Fruit fly (Drosophila melanogaster) whole organism, embryonic: ENCODE results near the gene CG6415.

Source experiments
- Adf1 ChIP-seq: fragments of 200-800 bp; sonication (Bioruptor generic); IDR thresholded peaks from 2 replicates; pipeline ENCODE4 v1.3.6; 2022; ENCODE audit warnings: missing biosample characterization, missing genetic modification characterization
- CG11085 ChIP-seq: fragments of 200-800 bp; sonication (Bioruptor generic); IDR thresholded peaks from 2 replicates; pipeline ENCODE4 v1.3.6; 2022; ENCODE audit warnings: missing biosample characterization, missing genetic modification characterization
- CG11398 ChIP-seq: fragments of 200-800 bp; sonication (Bioruptor generic); optimal IDR thresholded peaks from 2 replicates; lab custom pipeline; 2016; ENCODE audit warnings: missing biosample characterization, missing genetic modification characterization
- CG11560 ChIP-seq: fragments of 200-800 bp; sonication (Bioruptor generic); IDR thresholded peaks from 3 replicates; pipeline ENCODE4 v1.3.6; 2022; ENCODE audit warnings: missing biosample characterization, missing genetic modification characterization
- CG12071 ChIP-seq: fragments of 200-800 bp; sonication (Bioruptor generic); optimal IDR thresholded peaks from 3 replicates; lab custom pipeline; 2018; ENCODE audit warnings: missing biosample characterization, mild to moderate bottlenecking, missing genetic modification characterization
- CG12769 ChIP-seq: fragments of 200-800 bp; sonication (Bioruptor generic); optimal IDR thresholded peaks from 2 replicates; lab custom pipeline; 2019; ENCODE audit warnings: missing biosample characterization, mild to moderate bottlenecking, missing genetic modification characterization, moderate library complexity
- CG17328 ChIP-seq: fragments of 200-800 bp; sonication (Bioruptor generic); IDR thresholded peaks from 2 replicates; pipeline ENCODE4 v1.3.6; 2022; ENCODE audit warnings: missing biosample characterization, missing genetic modification characterization
- CG2116 ChIP-seq: fragments of 200-800 bp; sonication (Bioruptor generic); optimal IDR thresholded peaks from 3 replicates; lab custom pipeline; 2018; ENCODE audit warnings: missing biosample characterization, mild to moderate bottlenecking, missing genetic modification characterization
- CG2202 ChIP-seq: fragments of 200-800 bp; sonication (Bioruptor generic); optimal IDR thresholded peaks from 2 replicates; lab custom pipeline; 2018; ENCODE audit warnings: missing biosample characterization, mild to moderate bottlenecking, missing genetic modification characterization
- CG30403 ChIP-seq: fragments of 200-800 bp; sonication (Bioruptor generic); optimal IDR thresholded peaks from 3 replicates; lab custom pipeline; 2016; ENCODE audit warnings: missing biosample characterization, missing genetic modification characterization
- CG4404 ChIP-seq: fragments of 200-800 bp; sonication (Bioruptor generic); IDR thresholded peaks from 2 replicates; pipeline ENCODE4 v1.3.6; 2022; ENCODE audit warnings: missing biosample characterization, missing genetic modification characterization
- CG4730 ChIP-seq: fragments of 200-800 bp; sonication (Bioruptor generic); IDR thresholded peaks from 2 replicates; pipeline ENCODE4 v1.3.6; 2022; ENCODE audit warnings: missing biosample characterization, missing genetic modification characterization
- CG6689 ChIP-seq: fragments of 200-800 bp; sonication (Bioruptor generic); IDR thresholded peaks from 2 replicates; pipeline ENCODE4 v1.3.6; 2022; ENCODE audit warnings: missing biosample characterization, missing genetic modification characterization
- CG7372 ChIP-seq: fragments of 200-800 bp; sonication (Bioruptor generic); IDR thresholded peaks from 2 replicates; pipeline ENCODE4 v1.3.6; 2022; ENCODE audit warnings: missing biosample characterization, missing genetic modification characterization
- CG7839 ChIP-seq: fragments of 200-800 bp; sonication (Bioruptor generic); optimal IDR thresholded peaks from 3 replicates; lab custom pipeline; 2018; ENCODE audit warnings: missing biosample characterization, mild to moderate bottlenecking, missing genetic modification characterization, moderate library complexity
- Dip2 ChIP-seq: fragments of 200-800 bp; sonication (Bioruptor generic); IDR thresholded peaks from 2 replicates; pipeline ENCODE4 v1.3.6; 2022; ENCODE audit warnings: missing biosample characterization, missing genetic modification characterization
- Eip74EF ChIP-seq, 2 experiments: fragments of 200-800 bp in 1 of 2; fragments of >200 bp in 1 of 2; sonication (Bioruptor generic) in 1 of 2; optimal IDR thresholded peaks; 2 replicates each; lab custom pipeline; 2017 to 2019; ENCODE audit warnings: missing biosample characterization in 2 of 2, missing genetic modification characterization in 2 of 2, mild to moderate bottlenecking in 1 of 2, moderate library complexity in 1 of 2
- Elba2 ChIP-seq: fragments of 200-800 bp; sonication (Bioruptor generic); optimal IDR thresholded peaks from 3 replicates; lab custom pipeline; 2016; ENCODE audit warnings: missing biosample characterization, missing genetic modification characterization
- Gug ChIP-seq: fragments of 200-800 bp; sonication (Bioruptor generic); IDR thresholded peaks from 4 replicates; pipeline ENCODE4 v1.3.6; 2022; ENCODE audit warnings: missing biosample characterization, missing genetic modification characterization
- HmgD ChIP-seq: fragments of 200-800 bp; sonication (Bioruptor generic); optimal IDR thresholded peaks from 3 replicates; lab custom pipeline; 2016; ENCODE audit warnings: missing biosample characterization, missing genetic modification characterization
- Lhr ChIP-seq: fragments of 200-800 bp; sonication (Bioruptor generic); optimal IDR thresholded peaks from 3 replicates; lab custom pipeline; 2017; ENCODE audit warnings: mild to moderate bottlenecking, missing biosample characterization, missing genetic modification reagents, missing genetic modification characterization
- MBD-R2 ChIP-seq: fragments of 200-800 bp; sonication (Bioruptor generic); IDR thresholded peaks from 2 replicates; pipeline ENCODE4 v1.3.6; 2022; ENCODE audit warnings: missing biosample characterization, missing genetic modification characterization
- MESR4 ChIP-seq: fragments of 200-800 bp; sonication (Bioruptor generic); optimal IDR thresholded peaks from 2 replicates; lab custom pipeline; 2018; ENCODE audit warnings: missing biosample characterization, mild to moderate bottlenecking, missing genetic modification characterization, moderate library complexity
- Mes4 ChIP-seq: fragments of 200-800 bp; sonication (Bioruptor generic); optimal IDR thresholded peaks from 2 replicates; lab custom pipeline; 2016; ENCODE audit warnings: missing biosample characterization, missing genetic modification characterization
- NfI ChIP-seq: fragments of 200-800 bp; sonication (Bioruptor generic); optimal IDR thresholded peaks from 3 replicates; lab custom pipeline; 2018; ENCODE audit warnings: missing biosample characterization, mild to moderate bottlenecking, missing genetic modification characterization, moderate library complexity
- Sin3A ChIP-seq: fragments of >200 bp; optimal IDR thresholded peaks from 2 replicates; lab custom pipeline; 2018
- Sox100B ChIP-seq: fragments of 200-800 bp; sonication (Bioruptor generic); optimal IDR thresholded peaks from 3 replicates; lab custom pipeline; 2018; ENCODE audit warnings: missing biosample characterization, mild to moderate bottlenecking, missing genetic modification characterization
- Taf1 ChIP-seq: fragments of 200-800 bp; sonication (Bioruptor generic); IDR thresholded peaks from 2 replicates; pipeline ENCODE4 v1.3.6; 2022; ENCODE audit warnings: missing biosample characterization, missing genetic modification characterization
- Trl ChIP-seq, 3 experiments: fragments of >200 bp in 2 of 3; fragments of 200-800 bp in 1 of 3; sonication (Bioruptor generic) in 1 of 3; optimal IDR thresholded peaks; 2 replicates in 1 of 3; 3 replicates in 2 of 3; lab custom pipeline; 2016 to 2017; ENCODE audit warnings: missing biosample characterization in 1 of 3, missing genetic modification characterization in 1 of 3
- ab ChIP-seq: fragments of 200-800 bp; sonication (Bioruptor generic); optimal IDR thresholded peaks from 2 replicates; lab custom pipeline; 2016; ENCODE audit warnings: missing biosample characterization, missing genetic modification characterization
- aop ChIP-seq: fragments of 200-800 bp; sonication (Bioruptor generic); IDR thresholded peaks from 2 replicates; pipeline ENCODE4 v1.3.6; 2022; ENCODE audit warnings: missing biosample characterization, missing genetic modification characterization
- cas ChIP-seq: fragments of 200-800 bp; sonication (Bioruptor generic); IDR thresholded peaks from 2 replicates; pipeline ENCODE4 v1.3.6; 2022; ENCODE audit warnings: missing biosample characterization, missing genetic modification characterization
- chinmo ChIP-seq: fragments of 200-800 bp; sonication (Bioruptor generic); IDR thresholded peaks from 4 replicates; pipeline ENCODE4 v1.3.6; 2022; ENCODE audit warnings: missing biosample characterization, missing genetic modification characterization; ENCODE audit not compliant: partially characterized antibody
- crc ChIP-seq: fragments of 200-800 bp; sonication (Bioruptor generic); optimal IDR thresholded peaks from 2 replicates; lab custom pipeline; 2016; ENCODE audit warnings: missing biosample characterization, missing genetic modification characterization
- dmrt11E ChIP-seq: fragments of 200-800 bp; sonication (Bioruptor generic); optimal IDR thresholded peaks from 3 replicates; lab custom pipeline; 2018; ENCODE audit warnings: missing biosample characterization, mild to moderate bottlenecking, missing genetic modification characterization, moderate library complexity
- en ChIP-seq: fragments of 200-800 bp; sonication (Bioruptor generic); optimal IDR thresholded peaks from 2 replicates; lab custom pipeline; 2016; ENCODE audit warnings: missing biosample characterization, missing genetic modification characterization
- exex ChIP-seq: fragments of 200-800 bp; sonication (Bioruptor generic); optimal IDR thresholded peaks from 4 replicates; lab custom pipeline; 2018; ENCODE audit warnings: missing biosample characterization, mild to moderate bottlenecking, missing genetic modification characterization, moderate library complexity
- fru ChIP-seq: fragments of >200 bp; optimal IDR thresholded peaks from 2 replicates; lab custom pipeline; 2017
- ftz-f1 ChIP-seq: fragments of 200-800 bp; sonication (Bioruptor generic); optimal IDR thresholded peaks from 2 replicates; lab custom pipeline; 2016; ENCODE audit warnings: missing biosample characterization, missing genetic modification characterization
- gce ChIP-seq: fragments of 200-800 bp; sonication (Bioruptor generic); IDR thresholded peaks from 3 replicates; pipeline ENCODE4 v1.3.6; 2022; ENCODE audit warnings: missing biosample characterization, missing genetic modification characterization
- gcm ChIP-seq: fragments of 200-800 bp; sonication (Bioruptor generic); optimal IDR thresholded peaks from 2 replicates; lab custom pipeline; 2019; ENCODE audit warnings: missing biosample characterization, mild to moderate bottlenecking, missing genetic modification characterization, moderate library complexity
- grn ChIP-seq: fragments of 200-800 bp; sonication (Bioruptor generic); optimal IDR thresholded peaks from 3 replicates; lab custom pipeline; 2017; ENCODE audit warnings: missing biosample characterization, missing genetic modification characterization
- gsb ChIP-seq: fragments of 200-800 bp; sonication (Bioruptor generic); IDR thresholded peaks from 2 replicates; pipeline ENCODE4 v1.3.6; 2022; ENCODE audit warnings: missing biosample characterization, missing genetic modification characterization
- kay ChIP-seq: fragments of 200-800 bp; sonication (Bioruptor generic); optimal IDR thresholded peaks from 2 replicates; lab custom pipeline; 2016; ENCODE audit warnings: missing biosample characterization, missing genetic modification characterization
- onecut ChIP-seq: fragments of 200-800 bp; sonication (Bioruptor generic); IDR thresholded peaks from 2 replicates; pipeline ENCODE4 v1.3.6; 2022; ENCODE audit warnings: missing biosample characterization, missing genetic modification characterization
- sqz ChIP-seq: fragments of 200-800 bp; sonication (Bioruptor generic); optimal IDR thresholded peaks from 3 replicates; lab custom pipeline; 2018; ENCODE audit warnings: missing biosample characterization, mild to moderate bottlenecking, missing genetic modification characterization
- sug ChIP-seq: fragments of 200-800 bp; optimal IDR thresholded peaks from 2 replicates; lab custom pipeline; 2019; ENCODE audit warnings: missing biosample characterization, mild to moderate bottlenecking, missing genetic modification characterization, moderate library complexity
- zen2 ChIP-seq: fragments of 200-800 bp; sonication (Bioruptor generic); IDR thresholded peaks from 3 replicates; pipeline ENCODE4 v1.3.6; 2022; ENCODE audit warnings: missing biosample characterization, missing genetic modification characterization; ENCODE audit not compliant: partially characterized antibody

Gene CG6415

DNA sequence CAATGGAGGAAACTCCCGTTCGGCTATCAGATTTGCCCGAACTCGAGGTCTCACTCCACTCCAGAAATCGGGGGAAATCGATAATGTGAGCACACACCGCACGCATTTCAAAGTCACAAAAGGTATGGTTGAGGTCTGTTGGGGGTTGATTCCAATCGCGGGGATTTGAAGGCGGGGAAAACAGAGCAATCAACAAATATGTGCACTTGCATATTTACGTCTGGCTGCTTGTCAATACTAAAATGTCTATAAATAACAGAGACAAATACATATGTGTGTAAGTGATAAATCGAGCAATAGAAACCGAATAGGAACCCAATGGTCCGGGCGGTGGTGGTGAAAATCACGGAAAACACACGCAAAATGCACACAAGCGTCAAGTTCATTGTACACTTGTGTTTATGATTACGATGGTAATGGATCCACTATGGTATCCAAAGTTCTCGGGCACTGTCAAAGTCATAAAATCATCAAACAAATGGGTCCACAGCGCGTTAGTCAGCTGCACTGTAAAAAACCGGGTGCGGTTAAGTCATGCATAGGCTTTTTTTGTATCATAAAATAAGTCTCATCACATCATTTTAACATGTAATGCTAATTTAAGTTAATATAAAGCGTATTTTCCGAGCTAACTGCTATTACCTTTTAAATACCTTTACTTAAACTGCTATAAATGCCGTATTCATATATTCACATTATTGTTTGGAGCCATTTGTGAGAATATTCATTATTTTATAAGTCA, 48.6 kb downstream of the CG6415 start (continued):
- peak; percentile 23; the same call in 1 of the 2 replicates for TF ChIP-seq MBD-R2 (GFP tag; lab: Robert Waterston, UW)
- TF ChIP-seq Gug (GFP tag; lab: Robert Waterston, UW): no peak; the same call in 2 of the 4 replicates
- peak; percentile 61; the same call in 1 of the 2 replicates for TF ChIP-seq CG4730 (GFP tag; lab: Robert Waterston, UW)
- TF ChIP-seq sug (tag; lab: Kevin White, UChicago): peak; percentile 80
- TF ChIP-seq Lhr: peak; percentile 95
- peak in 1 of 2 experiments; percentile 37 for TF ChIP-seq Eip74EF (GFP tag; optimal IDR thresholded peaks at IDR 0.05; lab: Kevin White, UChicago)
- TF ChIP-seq cas: peak; percentile 20; the same call in 1 of the 2 replicates
- peak; percentile 86 for TF ChIP-seq CG12071 (GFP tag; lab: Kevin White, UChicago)
- no peak for TF ChIP-seq zen2 (GFP tag; lab: Robert Waterston, UW)
- TF ChIP-seq crc (GFP tag; lab: Kevin White, UChicago): peak; percentile 54
- peak; percentile 86 for TF ChIP-seq kay (GFP tag; lab: Kevin White, UChicago)
- TF ChIP-seq ab: peak; percentile 18
- TF ChIP-seq CG11085: no peak
- peak; percentile 55 for TF ChIP-seq NfI
- TF ChIP-seq Sox100B (GFP tag; lab: Kevin White, UChicago): peak; percentile 83
- no peak for TF ChIP-seq Dip2 (GFP tag; lab: Robert Waterston, UW)
- TF ChIP-seq dmrt11E: peak; percentile 98
- TF ChIP-seq CG4404 (GFP tag; lab: Robert Waterston, UW): 0 out of 2 replicates have a peak, but pooled peaks have one; percentile 33
- peak; percentile 85 for TF ChIP-seq CG17328 (GFP tag; lab: Robert Waterston, UW)
- TF ChIP-seq Sin3A (lab: Kevin White, UChicago): no peak
- peak; percentile 78 for TF ChIP-seq CG2116 (GFP tag; lab: Kevin White, UChicago)
- peak; percentile 97 for TF ChIP-seq CG2202 (tag; lab: Kevin White, UChicago)
- peak; percentile 88 for TF ChIP-seq HmgD (GFP tag; lab: Kevin White, UChicago)
- TF ChIP-seq CG11560 (tag; lab: Robert Waterston, UW): no peak
- TF ChIP-seq gsb: peak; percentile 66; the same call in 1 of the 2 replicates
- peak; percentile 96 for TF ChIP-seq CG11398 (GFP tag; lab: Kevin White, UChicago)
- peak; percentile 62 for TF ChIP-seq CG6689
- TF ChIP-seq gcm (GFP tag; lab: Kevin White, UChicago): peak; percentile 84
- 0 out of 2 replicates have a peak, but pooled peaks have one; percentile 40 for TF ChIP-seq aop (GFP tag; lab: Robert Waterston, UW)
- TF ChIP-seq CG12769: peak; percentile 87

DNA sequence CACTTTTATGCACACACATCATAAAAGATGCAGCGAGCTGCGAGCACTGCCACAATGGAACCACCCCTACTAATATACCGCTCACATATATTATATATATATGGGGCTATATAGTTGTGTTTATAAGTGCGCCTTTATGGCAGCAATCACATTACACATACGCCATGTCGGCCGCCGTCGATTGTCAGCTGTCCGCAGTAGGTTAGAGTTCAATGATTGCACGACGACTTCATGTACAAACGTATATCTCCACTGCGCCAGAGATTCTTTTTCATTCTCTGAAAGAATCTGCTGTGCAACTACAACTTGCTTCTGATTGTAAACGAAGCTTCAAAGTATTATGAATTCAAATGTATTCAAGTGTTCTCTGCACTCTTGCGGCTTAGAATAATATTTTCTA, 49.2 kb downstream of the CG6415 start:
- TF ChIP-seq CG7372 (GFP tag; lab: Robert Waterston, UW) (peak; percentile 18; the same call in 1 of the 2 replicates), Taf1 (GFP tag; lab: Robert Waterston, UW) (no peak)

DNA sequence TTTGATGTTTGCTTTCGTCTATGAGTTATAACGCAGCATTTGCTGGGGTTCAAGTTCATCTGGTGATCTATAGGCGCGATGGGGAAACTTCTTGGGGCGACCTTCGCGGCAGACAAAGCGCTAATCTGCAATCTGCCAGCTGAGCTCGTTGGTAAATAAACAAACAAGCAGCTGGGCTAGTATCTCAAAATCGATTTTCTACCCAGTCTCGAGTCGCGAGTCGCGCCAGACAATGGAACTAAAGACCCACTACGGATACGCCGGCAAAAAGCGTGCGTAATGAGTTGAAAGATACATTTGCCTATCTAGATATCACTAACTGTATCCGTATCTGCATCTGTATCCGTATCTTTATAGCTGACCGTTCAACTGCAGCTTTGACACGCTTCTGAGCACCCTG, 50.2 kb downstream of the CG6415 start:
- TF ChIP-seq Mes4 (GFP tag; lab: Kevin White, UChicago) (no peak), Adf1 (no peak), fru (lab: Kevin White, UChicago) (no peak), chinmo (GFP tag; lab: Robert Waterston, UW) (0 out of 4 replicates have a peak, but pooled peaks have one; percentile 50), grn (GFP tag; lab: Kevin White, UChicago) (peak; percentile 56), CG7839 (tag; lab: Kevin White, UChicago) (no peak), CG12769 (peak; percentile 2), gce (GFP tag; lab: Robert Waterston, UW) (no peak), en (GFP tag; lab: Kevin White, UChicago) (no peak), Eip74EF (GFP tag; optimal IDR thresholded peaks at IDR 0.05; lab: Kevin White, UChicago) (no peak), Elba2 (no peak), CG30403 (no peak), Trl (optimal IDR thresholded peaks at IDR 0.05; lab: Kevin White, UChicago) (no peak), Trl (GFP tag; optimal IDR thresholded peaks at IDR 0.05; lab: Kevin White, UChicago) (no peak), onecut (GFP tag; lab: Robert Waterston, UW) (peak; percentile 55; the same call in 1 of the 2 replicates), exex (tag; lab: Kevin White, UChicago) (no peak), MESR4 (GFP tag; lab: Kevin White, UChicago) (no peak), ftz-f1 (peak; percentile 29), sug (tag; lab: Kevin White, UChicago) (no peak), sqz (GFP tag; lab: Kevin White, UChicago) (no peak)
